Fruit fly (Drosophila melanogaster) whole organism, embryonic: Measurements from ENCODE around the gene CG34265.

ENCODE experiments used
- Atf6 ChIP-seq: fragments of 200-800 bp; sonication (Bioruptor generic); IDR thresholded peaks from 2 replicates; pipeline ENCODE4 v1.3.6; 2022; ENCODE audit warnings: missing biosample characterization, missing genetic modification characterization
- CG10274 ChIP-seq: fragments of 200-800 bp; sonication (Bioruptor generic); optimal IDR thresholded peaks from 3 replicates; lab custom pipeline; 2017; ENCODE audit warnings: missing biosample characterization, mild to moderate bottlenecking, missing genetic modification characterization
- CG12071 ChIP-seq: fragments of 200-800 bp; sonication (Bioruptor generic); optimal IDR thresholded peaks from 3 replicates; lab custom pipeline; 2018; ENCODE audit warnings: missing biosample characterization, mild to moderate bottlenecking, missing genetic modification characterization
- CG1233 ChIP-seq: fragments of 200-800 bp; sonication (Bioruptor generic); optimal IDR thresholded peaks from 4 replicates; lab custom pipeline; 2018; ENCODE audit warnings: missing biosample characterization, mild to moderate bottlenecking, missing genetic modification characterization
- CG12942 ChIP-seq: fragments of 200-800 bp; sonication (Bioruptor generic); optimal IDR thresholded peaks from 3 replicates; lab custom pipeline; 2016; ENCODE audit warnings: missing biosample characterization, missing genetic modification characterization
- CG15073 ChIP-seq: fragments of 200-800 bp; sonication (Bioruptor generic); optimal IDR thresholded peaks from 2 replicates; lab custom pipeline; 2016; ENCODE audit warnings: missing biosample characterization, missing genetic modification characterization
- CG17361 ChIP-seq: fragments of 200-800 bp; sonication (Bioruptor generic); IDR thresholded peaks from 3 replicates; pipeline ENCODE4 v1.3.6; 2022; ENCODE audit warnings: missing biosample characterization, missing genetic modification characterization
- CG18764 ChIP-seq: fragments of 200-800 bp; sonication (Bioruptor generic); optimal IDR thresholded peaks from 3 replicates; lab custom pipeline; 2016; ENCODE audit warnings: missing biosample characterization, missing genetic modification characterization
- CG31365 ChIP-seq: fragments of 200-800 bp; sonication (Bioruptor generic); optimal IDR thresholded peaks from 2 replicates; lab custom pipeline; 2018; ENCODE audit warnings: missing biosample characterization, mild to moderate bottlenecking, missing genetic modification characterization
- CG31388 ChIP-seq: fragments of 200-800 bp; sonication (Bioruptor generic); optimal IDR thresholded peaks from 2 replicates; lab custom pipeline; 2016; ENCODE audit warnings: missing biosample characterization, missing genetic modification characterization
- CG3407 ChIP-seq: fragments of 200-800 bp; sonication (Bioruptor generic); optimal IDR thresholded peaks from 2 replicates; lab custom pipeline; 2018; ENCODE audit warnings: missing biosample characterization, mild to moderate bottlenecking, missing genetic modification characterization
- CG3726 ChIP-seq: fragments of 200-800 bp; sonication (Bioruptor generic); IDR thresholded peaks from 3 replicates; pipeline ENCODE4, ENCODE4 v1.3.6; 2022; ENCODE audit warnings: missing biosample characterization, missing genetic modification characterization
- CG4282 ChIP-seq: fragments of 200-800 bp; sonication (Bioruptor generic); optimal IDR thresholded peaks from 2 replicates; lab custom pipeline; 2016; ENCODE audit warnings: missing biosample characterization, missing genetic modification characterization
- CG4820 ChIP-seq: fragments of 200-800 bp; sonication (Bioruptor generic); optimal IDR thresholded peaks from 3 replicates; lab custom pipeline; 2016; ENCODE audit warnings: missing biosample characterization, missing genetic modification characterization
- CG6813 ChIP-seq: fragments of 200-800 bp; sonication (Bioruptor generic); optimal IDR thresholded peaks from 2 replicates; lab custom pipeline; 2017; ENCODE audit warnings: missing biosample characterization, missing genetic modification characterization, mild to moderate bottlenecking, moderate library complexity, missing genetic modification reagents
- CG7745 ChIP-seq: fragments of 200-800 bp; sonication (Bioruptor generic); optimal IDR thresholded peaks from 2 replicates; lab custom pipeline; 2018; ENCODE audit warnings: missing biosample characterization, mild to moderate bottlenecking, missing genetic modification characterization, moderate library complexity
- CG7786 ChIP-seq: fragments of 200-800 bp; sonication (Bioruptor generic); optimal IDR thresholded peaks from 2 replicates; lab custom pipeline; 2016; ENCODE audit warnings: missing biosample characterization, missing genetic modification characterization
- CG7928 ChIP-seq: fragments of 200-800 bp; sonication (Bioruptor generic); optimal IDR thresholded peaks from 2 replicates; lab custom pipeline; 2017; ENCODE audit warnings: missing biosample characterization, mild to moderate bottlenecking, missing genetic modification characterization
- CG7963 ChIP-seq: fragments of 200-800 bp; sonication (Bioruptor generic); IDR thresholded peaks from 3 replicates; pipeline ENCODE4 v1.3.6; 2022; ENCODE audit warnings: missing biosample characterization, missing genetic modification characterization; ENCODE audit not compliant: partially characterized antibody
- CG7987 ChIP-seq: fragments of 200-800 bp; sonication (Bioruptor generic); optimal IDR thresholded peaks from 2 replicates; lab custom pipeline; 2018; ENCODE audit warnings: missing biosample characterization, mild to moderate bottlenecking, missing genetic modification characterization, moderate library complexity
- CG8765 ChIP-seq: fragments of 200-800 bp; sonication (Bioruptor generic); IDR thresholded peaks from 2 replicates; pipeline ENCODE4 v1.3.6; 2022; ENCODE audit warnings: missing biosample characterization, missing genetic modification characterization
- CG8924 ChIP-seq: fragments of 200-800 bp; optimal IDR thresholded peaks from 3 replicates; lab custom pipeline; 2019; ENCODE audit warnings: missing biosample characterization, mild to moderate bottlenecking, missing genetic modification characterization, moderate library complexity
- CG8944 ChIP-seq: fragments of 200-800 bp; sonication (Bioruptor generic); optimal IDR thresholded peaks from 3 replicates; lab custom pipeline; 2016; ENCODE audit warnings: missing biosample characterization, missing genetic modification characterization
- CG9797 ChIP-seq: fragments of 200-800 bp; sonication (Bioruptor generic); optimal IDR thresholded peaks from 3 replicates; lab custom pipeline; 2018; ENCODE audit warnings: missing biosample characterization, mild to moderate bottlenecking, missing genetic modification characterization
- Jarid2 ChIP-seq: fragments of 200-800 bp; sonication (Bioruptor generic); optimal IDR thresholded peaks from 3 replicates; lab custom pipeline; 2017; ENCODE audit warnings: mild to moderate bottlenecking, missing biosample characterization, missing genetic modification reagents, missing genetic modification characterization
- MTF-1 ChIP-seq: fragments of 200-800 bp; sonication (Bioruptor generic); optimal IDR thresholded peaks from 2 replicates; lab custom pipeline; 2018; ENCODE audit warnings: missing biosample characterization, mild to moderate bottlenecking, missing genetic modification characterization, borderline replicate concordance
- Nf-YC ChIP-seq: fragments of 200-800 bp; optimal IDR thresholded peaks from 3 replicates; lab custom pipeline; 2019; ENCODE audit warnings: missing biosample characterization, mild to moderate bottlenecking, missing genetic modification characterization, moderate library complexity
- Rfx ChIP-seq: fragments of 200-800 bp; sonication (Bioruptor generic); IDR thresholded peaks from 2 replicates; pipeline ENCODE4 v1.3.6; 2022; ENCODE audit warnings: missing biosample characterization, missing genetic modification characterization
- Sin3A ChIP-seq: fragments of >200 bp; optimal IDR thresholded peaks from 2 replicates; lab custom pipeline; 2018
- Sox100B ChIP-seq: fragments of 200-800 bp; sonication (Bioruptor generic); optimal IDR thresholded peaks from 3 replicates; lab custom pipeline; 2018; ENCODE audit warnings: missing biosample characterization, mild to moderate bottlenecking, missing genetic modification characterization
- Spps ChIP-seq: fragments of 200-800 bp; sonication (Bioruptor generic); optimal IDR thresholded peaks from 2 replicates; lab custom pipeline; 2018; ENCODE audit warnings: missing biosample characterization, mild to moderate bottlenecking, missing genetic modification characterization
- TFAM ChIP-seq: fragments of 200-800 bp; sonication (Bioruptor generic); optimal IDR thresholded peaks from 2 replicates; lab custom pipeline; 2017; ENCODE audit warnings: missing biosample characterization, missing genetic modification characterization, inconsistent platforms
- Vsx1 ChIP-seq: fragments of 200-800 bp; sonication (Bioruptor generic); optimal IDR thresholded peaks from 2 replicates; lab custom pipeline; 2017; ENCODE audit warnings: missing biosample characterization, mild to moderate bottlenecking, missing genetic modification characterization, missing genetic modification reagents
- Xbp1 ChIP-seq: fragments of 200-800 bp; sonication (Bioruptor generic); optimal IDR thresholded peaks from 3 replicates; lab custom pipeline; 2016; ENCODE audit warnings: missing biosample characterization, mild to moderate bottlenecking, missing genetic modification characterization
- cad ChIP-seq: fragments of >200 bp; optimal IDR thresholded peaks from 2 replicates; lab custom pipeline; 2017; ENCODE audit warnings: missing biosample characterization, missing genetic modification characterization
- crc ChIP-seq: fragments of 200-800 bp; sonication (Bioruptor generic); optimal IDR thresholded peaks from 2 replicates; lab custom pipeline; 2016; ENCODE audit warnings: missing biosample characterization, missing genetic modification characterization
- danr ChIP-seq: fragments of 200-800 bp; sonication (Bioruptor generic); IDR thresholded peaks from 2 replicates; pipeline ENCODE4 v1.3.6; 2022; ENCODE audit warnings: missing biosample characterization, missing genetic modification characterization
- dysf ChIP-seq: fragments of 200-800 bp; sonication (Bioruptor generic); IDR thresholded peaks from 3 replicates; pipeline ENCODE4 v1.3.6; 2022; ENCODE audit warnings: missing biosample characterization, missing genetic modification characterization
- hbn ChIP-seq: fragments of 200-800 bp; sonication (Bioruptor generic); IDR thresholded peaks from 2 replicates; pipeline ENCODE4 v1.3.6; 2022; ENCODE audit warnings: missing biosample characterization, missing genetic modification characterization; ENCODE audit not compliant: partially characterized antibody
- ind ChIP-seq: fragments of 200-800 bp; sonication (Bioruptor generic); optimal IDR thresholded peaks from 3 replicates; lab custom pipeline; 2016; ENCODE audit warnings: missing biosample characterization, missing genetic modification characterization
- mirr ChIP-seq: fragments of 200-800 bp; sonication (Bioruptor generic); optimal IDR thresholded peaks from 3 replicates; lab custom pipeline; 2018; ENCODE audit warnings: missing biosample characterization, mild to moderate bottlenecking, missing genetic modification characterization
- nerfin-2 ChIP-seq: fragments of 200-800 bp; sonication (Bioruptor generic); IDR thresholded peaks from 2 replicates; pipeline ENCODE4 v1.3.6; 2022; ENCODE audit warnings: missing biosample characterization, missing genetic modification characterization; ENCODE audit not compliant: partially characterized antibody
- pros ChIP-seq: fragments of 200-800 bp; sonication (Bioruptor generic); optimal IDR thresholded peaks from 3 replicates; lab custom pipeline; 2019; ENCODE audit warnings: missing biosample characterization, mild to moderate bottlenecking, missing genetic modification characterization, moderate library complexity
- sc ChIP-seq, 3 experiments: fragments of >200 bp in 2 of 3; fragments of 200-800 bp in 1 of 3; sonication (Bioruptor generic) in 1 of 3; optimal IDR thresholded peaks; 2 replicates in 2 of 3; 3 replicates in 1 of 3; lab custom pipeline; 2017; ENCODE audit warnings: mild to moderate bottlenecking in 1 of 3, missing biosample characterization in 1 of 3, missing genetic modification characterization in 1 of 3, missing genetic modification reagents in 1 of 3
- sens-2 ChIP-seq: fragments of 200-800 bp; sonication (Bioruptor generic); IDR thresholded peaks from 2 replicates; pipeline ENCODE4 v1.3.6; 2022; ENCODE audit warnings: missing biosample characterization, missing genetic modification characterization
- sqz ChIP-seq: fragments of 200-800 bp; sonication (Bioruptor generic); optimal IDR thresholded peaks from 3 replicates; lab custom pipeline; 2018; ENCODE audit warnings: missing biosample characterization, mild to moderate bottlenecking, missing genetic modification characterization
- sug ChIP-seq: fragments of 200-800 bp; optimal IDR thresholded peaks from 2 replicates; lab custom pipeline; 2019; ENCODE audit warnings: missing biosample characterization, mild to moderate bottlenecking, missing genetic modification characterization, moderate library complexity
- tna ChIP-seq: fragments of 200-800 bp; sonication (Bioruptor generic); IDR thresholded peaks from 2 replicates; pipeline ENCODE4 v1.3.6; 2022; ENCODE audit warnings: missing biosample characterization, missing genetic modification characterization; ENCODE audit not compliant: partially characterized antibody
- toy ChIP-seq: fragments of 200-800 bp; sonication (Bioruptor generic); IDR thresholded peaks from 2 replicates; pipeline ENCODE4 v1.3.6; 2022; ENCODE audit warnings: missing biosample characterization, missing genetic modification characterization
- wek ChIP-seq: fragments of 200-800 bp; sonication (Bioruptor generic); optimal IDR thresholded peaks from 3 replicates; lab custom pipeline; 2018; ENCODE audit warnings: missing biosample characterization, mild to moderate bottlenecking, missing genetic modification characterization, moderate library complexity

CG34265 gene

dm6 chr3L:3300345-3300744 lies 32.1 kb downstream of the CG34265 start (continued):
- TF ChIP-seq Vsx1 (GFP tag; lab: Kevin White, UChicago): peak; percentile 23
- TF ChIP-seq CG17361 (GFP tag; lab: Robert Waterston, UW): peak; percentile 62; the same call in 2 of the 3 replicates
- TF ChIP-seq wek (GFP tag; lab: Kevin White, UChicago): peak; percentile 19
- TF ChIP-seq dysf: peak; percentile 63
- TF ChIP-seq Nf-YC (tag; lab: Kevin White, UChicago): no peak
- peak; percentile 31 for TF ChIP-seq CG1233 (GFP tag; lab: Kevin White, UChicago)
- TF ChIP-seq sens-2 (GFP tag; lab: Robert Waterston, UW): 0 out of 2 replicates have a peak, but pooled peaks have one; percentile 19
- TF ChIP-seq Atf6 (GFP tag; lab: Robert Waterston, UW): peak; percentile 57; the same call in 1 of the 2 replicates
- TF ChIP-seq CG10274 (GFP tag; lab: Kevin White, UChicago): no peak
- no peak for TF ChIP-seq CG7745 (tag; lab: Kevin White, UChicago)
- no peak for TF ChIP-seq mirr
- TF ChIP-seq Sox100B (GFP tag; lab: Kevin White, UChicago): peak; percentile 61
- TF ChIP-seq pros (GFP tag; lab: Kevin White, UChicago): no peak
- peak; percentile 62 for TF ChIP-seq CG4820 (GFP tag; lab: Kevin White, UChicago)
- no peak for TF ChIP-seq toy (GFP tag; lab: Robert Waterston, UW)
- TF ChIP-seq sqz (GFP tag; lab: Kevin White, UChicago): peak; percentile 74
- TF ChIP-seq CG7987 (GFP tag; lab: Kevin White, UChicago): peak; percentile 19
- TF ChIP-seq CG12071 (GFP tag; lab: Kevin White, UChicago): peak; percentile 65
- TF ChIP-seq sug (tag; lab: Kevin White, UChicago): no peak
- no peak for TF ChIP-seq hbn (GFP tag; lab: Robert Waterston, UW)
- no peak for TF ChIP-seq nerfin-2 (GFP tag; lab: Robert Waterston, UW)
- TF ChIP-seq tna: no peak
- TF ChIP-seq CG31388 (GFP tag; lab: Kevin White, UChicago): no peak
- no peak for TF ChIP-seq sc (optimal IDR thresholded peaks at IDR 0.05; lab: Kevin White, UChicago)
- TF ChIP-seq sc (GFP tag; optimal IDR thresholded peaks at IDR 0.05; lab: Kevin White, UChicago): peak; percentile 4
- TF ChIP-seq TFAM (GFP tag; lab: Kevin White, UChicago): no peak
- TF ChIP-seq ind (GFP tag; lab: Kevin White, UChicago): peak; percentile 69
- no peak for TF ChIP-seq CG7963 (GFP tag; lab: Robert Waterston, UW)
- TF ChIP-seq danr (GFP tag; lab: Robert Waterston, UW): 0 out of 2 replicates have a peak, but pooled peaks have one; percentile 20
- peak; percentile 12 for TF ChIP-seq crc
- peak; percentile 41 for TF ChIP-seq CG3407 (GFP tag; lab: Kevin White, UChicago)
- TF ChIP-seq CG8924 (tag; lab: Kevin White, UChicago): peak; percentile 30
- TF ChIP-seq CG8765 (GFP tag; lab: Robert Waterston, UW): no peak
- TF ChIP-seq CG9797 (GFP tag; lab: Kevin White, UChicago): no peak
- peak; percentile 22 for TF ChIP-seq CG12942
- no peak for TF ChIP-seq Jarid2 (GFP tag; lab: Kevin White, UChicago)
- TF ChIP-seq CG7928: no peak
- TF ChIP-seq CG31365 (tag; lab: Kevin White, UChicago): peak; percentile 15
- peak; percentile 40 for TF ChIP-seq CG18764 (GFP tag; lab: Kevin White, UChicago)
- TF ChIP-seq CG8944: no peak
- peak; percentile 70 for TF ChIP-seq Spps (tag; lab: Kevin White, UChicago)
- no peak for TF ChIP-seq Sin3A
- TF ChIP-seq CG15073: no peak
- no peak for TF ChIP-seq CG3726
- no peak for TF ChIP-seq CG4282
- no peak for TF ChIP-seq cad (GFP tag; lab: Kevin White, UChicago)
- TF ChIP-seq CG7786 (GFP tag; lab: Kevin White, UChicago): peak; percentile 29
- TF ChIP-seq Rfx (GFP tag; lab: Robert Waterston, UW): peak; percentile 71
- peak; percentile 22 for TF ChIP-seq MTF-1 (GFP tag; lab: Kevin White, UChicago)
- peak; percentile 49 for TF ChIP-seq Xbp1
- TF ChIP-seq CG6813 (GFP tag; lab: Kevin White, UChicago): peak; percentile 12
